Fruit fly (Drosophila melanogaster) whole organism, pupa: ENCODE results near the gene lili.

Experiments used
- CG10348 ChIP-seq: fragments of 200-800 bp; sonication (Bioruptor generic); IDR thresholded peaks from 2 replicates; pipeline ENCODE4 v1.3.6; 2022; ENCODE audit warnings: missing biosample characterization, missing genetic modification characterization
- CG12605 ChIP-seq: fragments of 200-800 bp; sonication (Bioruptor generic); IDR thresholded peaks from 2 replicates; pipeline ENCODE4 v1.3.6; 2022; ENCODE audit warnings: missing biosample characterization, missing genetic modification characterization
- CG13204 ChIP-seq: fragments of 200-800 bp; sonication (Bioruptor generic); optimal IDR thresholded peaks from 2 replicates; lab custom pipeline; 2018; ENCODE audit warnings: missing biosample characterization, mild to moderate bottlenecking, missing genetic modification characterization, moderate library complexity
- CG14655 ChIP-seq: fragments of 200-800 bp; sonication (Bioruptor generic); optimal IDR thresholded peaks from 3 replicates; lab custom pipeline; 2017; ENCODE audit warnings: mild to moderate bottlenecking, missing biosample characterization, missing genetic modification reagents, missing genetic modification characterization
- CG15710 ChIP-seq: fragments of 200-800 bp; sonication (Bioruptor generic); optimal IDR thresholded peaks from 2 replicates; lab custom pipeline; 2018; ENCODE audit warnings: missing biosample characterization, mild to moderate bottlenecking, missing genetic modification characterization, moderate library complexity
- CG17806 ChIP-seq: fragments of 200-800 bp; sonication (Bioruptor generic); optimal IDR thresholded peaks from 2 replicates; lab custom pipeline; 2018; ENCODE audit warnings: missing biosample characterization, mild to moderate bottlenecking, missing genetic modification characterization, moderate library complexity
- CG32121 ChIP-seq: fragments of 200-800 bp; sonication (Bioruptor generic); IDR thresholded peaks from 2 replicates; pipeline ENCODE4 v1.3.6; 2022; ENCODE audit warnings: missing biosample characterization, missing genetic modification characterization
- CG34367 ChIP-seq: fragments of 200-800 bp; sonication (Bioruptor generic); optimal IDR thresholded peaks from 2 replicates; lab custom pipeline; 2018; ENCODE audit warnings: missing biosample characterization, mild to moderate bottlenecking, missing genetic modification characterization
- CG4496 ChIP-seq: fragments of 200-800 bp; sonication (Bioruptor generic); IDR thresholded peaks from 3 replicates; pipeline ENCODE4 v1.3.6; 2022; ENCODE audit warnings: missing biosample characterization, missing genetic modification characterization
- CG8159 ChIP-seq: fragments of 200-800 bp; sonication (Bioruptor generic); optimal IDR thresholded peaks from 3 replicates; lab custom pipeline; 2018; ENCODE audit warnings: missing biosample characterization, mild to moderate bottlenecking, missing genetic modification characterization, moderate library complexity
- CG8301 ChIP-seq: fragments of 200-800 bp; sonication (Bioruptor generic); optimal IDR thresholded peaks from 2 replicates; lab custom pipeline; 2018; ENCODE audit warnings: missing biosample characterization, mild to moderate bottlenecking, missing genetic modification characterization
- CG9948 ChIP-seq: fragments of 200-800 bp; sonication (Bioruptor generic); optimal IDR thresholded peaks from 2 replicates; lab custom pipeline; 2018; ENCODE audit warnings: missing biosample characterization, mild to moderate bottlenecking, missing genetic modification characterization, moderate library complexity
- D1 ChIP-seq: fragments of 200-800 bp; sonication (Bioruptor generic); optimal IDR thresholded peaks from 2 replicates; lab custom pipeline; 2018; ENCODE audit warnings: missing biosample characterization, mild to moderate bottlenecking, missing genetic modification characterization, moderate library complexity
- EcR ChIP-seq: fragments of 200-800 bp; sonication (Bioruptor generic); optimal IDR thresholded peaks from 3 replicates; lab custom pipeline; 2019; ENCODE audit warnings: missing biosample characterization, missing genetic modification characterization, mild to moderate bottlenecking, moderate library complexity, missing genetic modification reagents
- Ets98B ChIP-seq: fragments of 200-800 bp; sonication (Bioruptor generic); IDR thresholded peaks from 2 replicates; pipeline ENCODE4 v1.3.6; 2022; ENCODE audit warnings: missing biosample characterization, missing genetic modification characterization
- Pif1A ChIP-seq: fragments of 200-800 bp; sonication (Bioruptor generic); optimal IDR thresholded peaks from 3 replicates; lab custom pipeline; 2016; ENCODE audit warnings: missing biosample characterization, missing genetic modification characterization
- Pif1B ChIP-seq: fragments of 200-800 bp; sonication (Bioruptor generic); optimal IDR thresholded peaks from 3 replicates; lab custom pipeline; 2016; ENCODE audit warnings: missing biosample characterization, missing genetic modification characterization
- Snoo ChIP-seq: fragments of 200-800 bp; sonication (Bioruptor generic); optimal IDR thresholded peaks from 3 replicates; lab custom pipeline; 2017; ENCODE audit warnings: missing biosample characterization, mild to moderate bottlenecking, missing genetic modification characterization, inconsistent platforms
- fd96Ca ChIP-seq: fragments of 200-800 bp; sonication (Bioruptor generic); IDR thresholded peaks from 3 replicates; pipeline ENCODE4 v1.3.6; 2022; ENCODE audit warnings: missing biosample characterization, missing genetic modification characterization
- gl ChIP-seq: fragments of 200-800 bp; sonication (Bioruptor generic); optimal IDR thresholded peaks from 2 replicates; lab custom pipeline; 2018; ENCODE audit warnings: missing biosample characterization, mild to moderate bottlenecking, missing genetic modification characterization
- rn ChIP-seq: fragments of 200-800 bp; sonication (Bioruptor generic); IDR thresholded peaks from 2 replicates; pipeline ENCODE4 v1.3.6; 2022; ENCODE audit warnings: missing biosample characterization, missing genetic modification characterization

Gene lili

dm6 chr3R:24805048-24805447, 8.8 kb downstream of the lili start, which contains the start of gene polybromo:
Gene polybromo (minus strand): TSS chr3R:24805259.
- TF ChIP-seq Snoo (tag; lab: Kevin White, UChicago) = no peak
- TF ChIP-seq CG13204 (GFP tag; lab: Kevin White, UChicago) = no peak
- no peak for TF ChIP-seq CG14655 (GFP tag; lab: Kevin White, UChicago)
- no peak for TF ChIP-seq CG4496 (GFP tag; lab: Robert Waterston, UW)
- no peak for TF ChIP-seq CG34367 (tag; lab: Kevin White, UChicago)
- TF ChIP-seq CG12605 (GFP tag; lab: Robert Waterston, UW) = no peak
- no peak for TF ChIP-seq CG8301 (tag; lab: Kevin White, UChicago)
- TF ChIP-seq Ets98B (GFP tag; lab: Robert Waterston, UW) = no peak
- no peak for TF ChIP-seq D1 (tag; lab: Kevin White, UChicago)
- no peak for TF ChIP-seq gl (tag; lab: Kevin White, UChicago)
- no peak for TF ChIP-seq CG10348 (GFP tag; lab: Robert Waterston, UW)
- TF ChIP-seq, all 21 proteins: peak for 0

DNA sequence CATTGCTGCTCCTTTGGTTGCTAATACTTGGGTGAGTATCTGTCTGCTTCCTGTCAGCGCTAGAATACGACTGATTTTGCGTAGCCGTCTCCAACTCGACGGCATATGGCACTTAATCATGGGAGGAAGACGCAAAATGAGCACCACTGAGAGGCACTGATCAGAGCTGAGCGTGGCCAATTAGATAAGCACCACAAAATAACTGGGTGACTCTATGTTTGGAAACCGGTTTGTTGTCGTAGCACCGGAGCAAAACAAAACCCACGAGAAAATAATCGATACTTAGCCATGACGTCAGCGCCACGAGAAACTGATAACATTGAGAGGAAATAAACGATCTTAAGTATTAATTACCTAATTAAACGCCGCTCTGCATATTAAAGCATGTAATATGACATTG, 14.3 kb downstream of the lili start, which contains the start of gene Ude:
TSS of gene Ude (minus strand) at position 166 of the 400 bp plus-strand sequence.
- no peak for TF ChIP-seq CG10348 (GFP tag; lab: Robert Waterston, UW)

DNA sequence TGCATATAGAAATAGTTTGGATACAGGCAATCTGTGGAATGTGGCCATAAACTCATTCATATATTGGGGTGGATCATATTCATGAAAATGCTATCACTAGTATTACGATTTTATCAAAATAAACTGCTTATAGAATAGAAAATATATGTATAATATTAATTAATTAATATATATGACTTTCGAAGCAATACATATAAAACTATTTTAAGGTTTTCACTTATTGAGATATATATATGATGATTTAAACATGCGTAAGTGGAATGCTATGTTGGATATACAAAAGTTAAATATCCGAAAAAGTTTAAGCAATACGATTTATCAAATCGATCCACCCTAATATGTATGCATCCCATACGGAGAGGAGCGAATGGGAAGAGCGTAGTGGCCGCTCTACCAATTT, 15.2 kb downstream of the lili start:
- TF ChIP-seq D1 (tag; lab: Kevin White, UChicago) = no peak
- TF ChIP-seq CG4496 (GFP tag; lab: Robert Waterston, UW) = 0 out of 3 replicates have a peak, but pooled peaks have one; percentile 24

DNA sequence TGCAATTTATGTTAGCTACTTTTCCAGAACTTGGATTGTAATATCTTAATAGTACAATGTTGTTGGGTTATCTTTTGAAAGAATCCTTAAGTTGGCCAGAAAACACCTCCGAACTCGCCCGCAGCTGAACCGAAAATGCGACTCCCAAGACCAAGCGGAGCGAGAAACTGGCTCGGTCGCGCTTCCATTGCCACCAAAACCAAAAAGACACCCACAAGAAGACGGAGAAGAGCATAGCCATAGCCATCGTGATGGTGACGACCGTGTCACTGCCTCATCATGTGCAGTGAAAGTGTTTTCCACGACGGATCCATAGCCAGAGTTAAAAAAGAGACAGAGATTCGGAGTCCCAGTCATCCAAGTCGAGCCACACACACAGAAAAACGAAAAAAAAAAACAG, 23.8 kb downstream of the lili start, which contains the start of gene CG13634:
TSS of gene CG13634 (minus strand) at position 101 of the 400 bp plus-strand sequence.
- TF ChIP-seq CG10348 (GFP tag; lab: Robert Waterston, UW) = no peak
- TF ChIP-seq Pif1B (GFP tag; lab: Kevin White, UChicago) = no peak
- TF ChIP-seq CG17806 = no peak
- TF ChIP-seq CG34367 (tag; lab: Kevin White, UChicago) = no peak
- TF ChIP-seq CG8159 = no peak
- no peak for TF ChIP-seq CG9948
- TF ChIP-seq Ets98B (GFP tag; lab: Robert Waterston, UW) = no peak
- TF ChIP-seq CG14655 (GFP tag; lab: Kevin White, UChicago) = no peak
- no peak for TF ChIP-seq Pif1A (GFP tag; lab: Kevin White, UChicago)
- no peak for TF ChIP-seq CG13204 (GFP tag; lab: Kevin White, UChicago)
- TF ChIP-seq CG4496 (GFP tag; lab: Robert Waterston, UW) = no peak
- no peak for TF ChIP-seq CG8301 (tag; lab: Kevin White, UChicago)
- TF ChIP-seq fd96Ca (GFP tag; lab: Robert Waterston, UW) = no peak
- no peak for TF ChIP-seq D1 (tag; lab: Kevin White, UChicago)
- no peak for TF ChIP-seq CG12605 (GFP tag; lab: Robert Waterston, UW)

DNA sequence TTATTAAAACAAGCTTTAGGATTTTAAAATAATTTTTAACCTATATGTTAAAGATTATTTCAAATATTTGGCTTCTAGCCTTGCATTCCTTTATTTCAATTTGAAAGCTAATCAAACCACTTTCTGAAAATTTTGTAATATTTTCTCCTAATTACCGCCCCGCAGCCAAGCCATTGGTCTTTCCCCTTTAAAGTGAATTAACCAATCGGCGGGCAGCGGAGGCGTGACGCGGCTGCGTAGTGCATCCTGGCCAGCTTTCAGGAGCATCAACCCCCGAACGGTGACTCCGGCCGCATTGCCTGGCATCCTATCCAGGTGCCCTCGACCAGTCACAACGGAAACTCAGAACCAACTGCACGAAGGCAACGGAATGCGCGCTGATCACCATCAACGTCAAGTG, 26.1 kb downstream of the lili start, which contains the start of gene Ets96B:
TSS of gene Ets96B (plus strand) at position 321 of the 400 bp plus-strand sequence.
- no peak for TF ChIP-seq CG13204 (GFP tag; lab: Kevin White, UChicago)
- TF ChIP-seq CG17806 = no peak
- no peak for TF ChIP-seq CG32121 (GFP tag; lab: Robert Waterston, UW)
- TF ChIP-seq, all 21 proteins: peak for 0

DNA sequence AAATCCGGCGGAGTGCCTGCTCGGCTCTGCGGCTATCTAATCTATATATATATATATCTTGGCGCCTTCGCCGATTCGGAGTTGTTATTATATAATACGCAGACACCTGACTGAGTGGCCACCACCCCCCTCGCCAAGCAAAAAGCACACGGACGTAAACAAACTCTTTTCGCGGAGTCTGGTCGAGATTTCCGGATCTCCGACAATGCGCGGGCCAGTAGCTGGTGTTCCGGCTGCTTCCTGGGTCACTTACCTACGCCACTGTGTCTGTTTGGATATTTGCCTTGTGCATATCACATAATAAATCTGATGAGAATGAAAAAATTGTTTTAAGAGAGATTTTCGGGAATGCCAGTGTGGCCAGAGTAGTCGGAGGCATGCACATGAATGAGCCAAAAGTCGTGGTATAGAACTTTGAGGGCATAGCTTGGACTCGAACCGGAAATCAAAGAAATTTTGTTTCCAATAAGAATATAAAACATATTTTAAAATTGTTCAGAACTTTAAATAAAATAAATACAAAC, 26.7 kb downstream of the lili start, which contains the start of gene CG5805:
TSS of gene CG5805 (minus strand) at position 380 of the 524 bp plus-strand sequence.
- TF ChIP-seq CG8159 (peak; percentile 50), Pif1A (GFP tag; lab: Kevin White, UChicago) (peak; percentile 45), CG10348 (GFP tag; lab: Robert Waterston, UW) (no peak), Pif1B (GFP tag; lab: Kevin White, UChicago) (peak; percentile 24), CG17806 (peak; percentile 16), Snoo (tag; lab: Kevin White, UChicago) (peak; percentile 84), CG32121 (GFP tag; lab: Robert Waterston, UW) (no peak), CG13204 (GFP tag; lab: Kevin White, UChicago) (no peak), Ets98B (GFP tag; lab: Robert Waterston, UW) (peak; percentile 47; the same call in 1 of the 2 replicates), CG14655 (GFP tag; lab: Kevin White, UChicago) (peak; percentile 43), rn (GFP tag; lab: Robert Waterston, UW) (0 out of 2 replicates have a peak, but pooled peaks have one; percentile 7), CG9948 (peak; percentile 4), D1 (tag; lab: Kevin White, UChicago) (no peak), CG8301 (tag; lab: Kevin White, UChicago) (no peak), CG4496 (GFP tag; lab: Robert Waterston, UW) (peak; percentile 85), CG34367 (tag; lab: Kevin White, UChicago) (peak; percentile 57), EcR (peak; percentile 56), gl (tag; lab: Kevin White, UChicago) (peak; percentile 22), CG15710 (tag; lab: Kevin White, UChicago) (peak; percentile 38), fd96Ca (GFP tag; lab: Robert Waterston, UW) (no peak), CG12605 (GFP tag; lab: Robert Waterston, UW) (peak; percentile 20; the same call in 1 of the 2 replicates)
- TF ChIP-seq, all 21 proteins: peak for 15
